Worm (Caenorhabditis elegans): ENCODE measurements around the gene spp-13.

- TF ChIP-seq rec-8 (tag; optimal IDR thresholded peaks at IDR 0.05) (no peak), pha-4 (tag; optimal IDR thresholded peaks at IDR 0.05) (no peak)
Observed at ce11 chrX:8390508-8390907, 27.8 kb downstream of the spp-13 start.
